Worm (Caenorhabditis elegans) whole organism, L2 larva: ENCODE results near the gene cct-6.

Experiments
- F13H6.1 ChIP-seq: sonication (generic microtip); optimal IDR thresholded peaks from 2 replicates; lab custom pipeline; 2016; ENCODE audit warnings: missing genetic modification characterization, missing compliant biosample characterization
- alr-1 ChIP-seq: fragments of 150-350 bp; optimal IDR thresholded peaks from 2 replicates; lab custom pipeline; 2014; ENCODE audit warnings: missing biosample characterization, missing genetic modification characterization
- fos-1 ChIP-seq: fragments of 150-350 bp; optimal IDR thresholded peaks from 2 replicates; lab custom pipeline; 2014; ENCODE audit warnings: missing biosample characterization, missing genetic modification characterization
- lin-13 ChIP-seq: fragments of 150-350 bp; optimal IDR thresholded peaks from 2 replicates; lab custom pipeline; 2014; ENCODE audit warnings: missing biosample characterization, missing genetic modification reagents, missing genetic modification characterization
- nhr-12 ChIP-seq: fragments of 150-350 bp; optimal IDR thresholded peaks from 2 replicates; lab custom pipeline; 2014; ENCODE audit warnings: missing biosample characterization, missing genetic modification characterization
- nhr-21 ChIP-seq: fragments of 150-350 bp; optimal IDR thresholded peaks from 2 replicates; lab custom pipeline; 2014; ENCODE audit warnings: missing biosample characterization, missing genetic modification characterization
- nhr-237 ChIP-seq: fragments of 150-350 bp; optimal IDR thresholded peaks from 2 replicates; lab custom pipeline; 2014; ENCODE audit warnings: missing biosample characterization, missing genetic modification characterization
- nhr-25 ChIP-seq: fragments of 150-350 bp; sonication (generic microtip); optimal IDR thresholded peaks from 3 replicates; lab custom pipeline; 2014; ENCODE audit warnings: missing biosample characterization, missing genetic modification characterization
- nhr-6 ChIP-seq: fragments of 150-350 bp; optimal IDR thresholded peaks from 2 replicates; lab custom pipeline; 2014; ENCODE audit warnings: missing biosample characterization, missing genetic modification characterization
- skn-1 ChIP-seq: sonication (generic microtip); optimal IDR thresholded peaks from 2 replicates; lab custom pipeline; 2017; ENCODE audit warnings: missing biosample characterization, missing genetic modification characterization
- unc-39 ChIP-seq: fragments of 150-350 bp; optimal IDR thresholded peaks from 2 replicates; lab custom pipeline; 2014; ENCODE audit warnings: missing biosample characterization, missing genetic modification characterization
- unc-62 ChIP-seq: fragments of 150-350 bp; optimal IDR thresholded peaks from 2 replicates; lab custom pipeline; 2014; ENCODE audit warnings: missing biosample characterization, missing genetic modification reagents, missing genetic modification characterization
- zag-1 ChIP-seq: fragments of 150-350 bp; optimal IDR thresholded peaks from 2 replicates; lab custom pipeline; 2014; ENCODE audit warnings: missing biosample characterization, missing genetic modification characterization

DNA sequence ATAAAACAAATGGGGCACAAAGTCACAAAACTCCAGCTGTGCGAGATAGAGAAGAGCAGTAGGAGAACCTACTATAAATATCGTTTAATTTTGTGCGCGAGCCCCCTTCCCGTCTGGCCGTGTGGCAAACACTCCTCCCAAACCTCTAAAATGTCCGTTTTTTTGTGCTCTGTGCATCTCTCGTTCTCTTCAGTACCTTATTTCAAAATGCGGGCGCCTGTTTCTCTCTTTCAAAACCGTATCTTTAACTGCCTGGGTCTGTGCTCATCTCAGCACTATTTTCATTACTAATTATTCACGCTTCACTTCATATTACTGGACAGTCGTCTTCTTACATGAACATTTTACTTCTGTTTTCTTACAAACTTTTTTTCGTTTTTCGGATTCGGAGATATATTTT is 45.5 kb downstream of the cct-6 start:
- TF ChIP-seq nhr-25 (tag; lab: Kevin White, UChicago), result no peak
- TF ChIP-seq unc-62 (GFP tag; lab: Kevin White, UChicago), result no peak
- TF ChIP-seq zag-1 (tag; lab: Kevin White, UChicago), result no peak
- TF ChIP-seq unc-39 (tag; lab: Kevin White, UChicago), result no peak
- TF ChIP-seq fos-1, result peak; percentile 35
- TF ChIP-seq nhr-12 (tag; lab: Kevin White, UChicago), result no peak
- TF ChIP-seq alr-1 (tag; lab: Kevin White, UChicago), result no peak
- TF ChIP-seq skn-1 (tag; lab: Kevin White, UChicago), result no peak
- TF ChIP-seq F13H6.1, result no peak
- TF ChIP-seq nhr-237 (tag; lab: Kevin White, UChicago), result no peak
- no peak for TF ChIP-seq nhr-6 (tag; lab: Kevin White, UChicago)
- TF ChIP-seq nhr-21 (tag; lab: Kevin White, UChicago), result no peak
- no peak for TF ChIP-seq lin-13 (GFP tag; lab: Kevin White, UChicago)
